Worm (Caenorhabditis elegans): ENCODE data around the gene srz-9.

- TF ChIP-seq elt-3 (tag; optimal IDR thresholded peaks at IDR 0.05), result no peak
- no peak for TF ChIP-seq nhr-77 (tag; optimal IDR thresholded peaks at IDR 0.05)
- TF ChIP-seq lin-39 (tag; optimal IDR thresholded peaks at IDR 0.05), result no peak
- TF ChIP-seq unc-62 (GFP tag; optimal IDR thresholded peaks at IDR 0.05), result no peak
- peak; percentile 88 for TF ChIP-seq elt-1 (tag; optimal IDR thresholded peaks at IDR 0.05)
- no peak for TF ChIP-seq fkh-2 (tag; optimal IDR thresholded peaks at IDR 0.05)
- no peak for TF ChIP-seq nfya-1 (tag; optimal IDR thresholded peaks at IDR 0.05; ENCODE audit: insufficient read depth)
- no peak for TF ChIP-seq ztf-11 (tag; optimal IDR thresholded peaks at IDR 0.05)
- no peak for TF ChIP-seq snpc-4 (tag; optimal IDR thresholded peaks at IDR 0.05)
Observed at ce11 chrIII:1238704-1239103, 25.1 kb upstream of the srz-9 start, which contains the start of gene fbxa-61.
